Worm (Caenorhabditis elegans) whole organism, L4/young adult: Measurements from ENCODE around the gene catp-6.
"Not testable (repeated sequence)": the region's sequence is repeated elsewhere in the genome, so short reads cannot be mapped to it uniquely, and the experiment has no call there.

ENCODE experiments used
- W03F9.2 ChIP-seq: fragments of 150-350 bp; optimal IDR thresholded peaks from 2 replicates; lab custom pipeline; 2014; ENCODE audit warnings: missing biosample characterization, missing genetic modification characterization
- dao-5 ChIP-seq: sonication (generic microtip); optimal IDR thresholded peaks from 2 replicates; lab custom pipeline; 2016; ENCODE audit warnings: missing genotype, missing genetic modification characterization, moderate library complexity, missing compliant biosample characterization
- him-1 ChIP-seq: sonication (generic microtip); optimal IDR thresholded peaks from 2 replicates; lab custom pipeline; 2016; ENCODE audit warnings: missing genotype, missing genetic modification reagents, missing genetic modification characterization, missing compliant biosample characterization

DNA sequence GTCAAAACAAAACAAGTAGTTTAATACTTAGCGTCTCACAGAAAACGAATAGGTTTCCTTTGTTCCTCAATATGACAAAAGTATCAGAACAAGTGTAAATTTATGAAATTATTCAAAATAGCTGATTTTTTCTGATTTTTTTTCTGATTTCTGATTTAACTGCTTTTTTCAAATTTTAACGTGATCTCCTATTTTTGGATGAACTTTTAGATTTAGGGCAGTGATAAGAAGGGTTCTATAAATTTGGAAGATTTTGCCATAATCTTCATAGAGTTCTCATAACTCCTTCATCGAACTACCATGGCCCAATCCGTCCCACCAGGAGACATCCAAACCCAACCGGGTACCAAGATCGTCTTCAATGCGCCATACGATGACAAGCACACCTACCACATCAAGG lies 54.6 kb downstream of the catp-6 start, which contains the start of gene msp-78:
- TF ChIP-seq dao-5, him-1, W03F9.2 (tag; lab: Kevin White, UChicago): not testable (repeated sequence)
